Fruit fly (Drosophila melanogaster): ENCODE measurements around the gene CG12713.

The CG12713 gene

dm6 chr3L:15787406-15787805 lies 44.9 kb upstream of the CG12713 start (continued):
- TF ChIP-seq Hr78 (GFP tag; optimal IDR thresholded peaks at IDR 0.05): peak in 1 of 2 experiments; percentile 3
- no peak for TF ChIP-seq CG5953 (GFP tag; IDR thresholded peaks at IDR 0.05)
- no peak for TF ChIP-seq CG4617 (GFP tag; optimal IDR thresholded peaks at IDR 0.05; ENCODE audit: borderline replicate concordance)
- no peak for TF ChIP-seq Oaz (GFP tag; IDR thresholded peaks at IDR 0.05)
- TF ChIP-seq jing (GFP tag; optimal IDR thresholded peaks at IDR 0.05): no peak
- TF ChIP-seq BtbVII (GFP tag; optimal IDR thresholded peaks at IDR 0.05): no peak
- TF ChIP-seq sisA (GFP tag; IDR thresholded peaks at IDR 0.05): peak; percentile 21; the same call in 1 of the 2 replicates
- no peak for TF ChIP-seq CG33213 (GFP tag; optimal IDR thresholded peaks at IDR 0.05)
- no peak for TF ChIP-seq crol (GFP tag; IDR thresholded peaks at IDR 0.05)
- TF ChIP-seq CG4404 (GFP tag; IDR thresholded peaks at IDR 0.05): peak; percentile 44; the same call in 1 of the 2 replicates
- TF ChIP-seq pros (GFP tag; optimal IDR thresholded peaks at IDR 0.05): peak; percentile 59
- TF ChIP-seq oc (tag; optimal IDR thresholded peaks at IDR 0.05): no peak
- peak; percentile 79 for TF ChIP-seq CG14710 (tag; optimal IDR thresholded peaks at IDR 0.05)
- no peak for TF ChIP-seq peb (GFP tag; IDR thresholded peaks at IDR 0.05)
- TF ChIP-seq CG9437 (GFP tag; optimal IDR thresholded peaks at IDR 0.05): peak; percentile 44
- TF ChIP-seq pum (GFP tag; optimal IDR thresholded peaks at IDR 0.05): no peak
- TF ChIP-seq Nf-YB (GFP tag; optimal IDR thresholded peaks at IDR 0.05): peak; percentile 38
- no peak for TF ChIP-seq mirr (GFP tag; optimal IDR thresholded peaks at IDR 0.05)
- TF ChIP-seq Dad (GFP tag; optimal IDR thresholded peaks at IDR 0.05): no peak
- TF ChIP-seq sna (GFP tag; IDR thresholded peaks at IDR 0.05; ENCODE audit: partially characterized antibody): no peak
- TF ChIP-seq CG11504 (tag; optimal IDR thresholded peaks at IDR 0.05): peak; percentile 74
- TF ChIP-seq twi (tag; optimal IDR thresholded peaks at IDR 0.05): peak; percentile 29
- TF ChIP-seq Chrac-16 (GFP tag; optimal IDR thresholded peaks at IDR 0.05): peak; percentile 44
- TF ChIP-seq CG12942 (GFP tag; optimal IDR thresholded peaks at IDR 0.05): no peak
- peak; percentile 9 for TF ChIP-seq CG12104 (GFP tag; optimal IDR thresholded peaks at IDR 0.05)
- TF ChIP-seq ash1 (GFP tag; optimal IDR thresholded peaks at IDR 0.05): no peak
- TF ChIP-seq cas (GFP tag; IDR thresholded peaks at IDR 0.05): no peak
- TF ChIP-seq CG12299 (tag; optimal IDR thresholded peaks at IDR 0.05): peak; percentile 58
- TF ChIP-seq gro (GFP tag; optimal IDR thresholded peaks at IDR 0.05): no peak
- TF ChIP-seq CG11560 (tag; IDR thresholded peaks at IDR 0.05): no peak
- 0 out of 2 replicates have a peak, but pooled peaks have one; percentile 14 for TF ChIP-seq esg (GFP tag; conservative IDR thresholded peaks at IDR 0.05)
- peak; percentile 81 for TF ChIP-seq CG17361 (GFP tag; IDR thresholded peaks at IDR 0.05)
- no peak for TF ChIP-seq Mrtf (GFP tag; IDR thresholded peaks at IDR 0.05)
- peak; percentile 66 for TF ChIP-seq Sox102F (GFP tag; optimal IDR thresholded peaks at IDR 0.05)
- peak; percentile 26 for TF ChIP-seq CG5245 (GFP tag; optimal IDR thresholded peaks at IDR 0.05)
- TF ChIP-seq fd64A (GFP tag; optimal IDR thresholded peaks at IDR 0.05): no peak
- no peak for TF ChIP-seq sug (tag; optimal IDR thresholded peaks at IDR 0.05)
- TF ChIP-seq gce (GFP tag; IDR thresholded peaks at IDR 0.05): 0 out of 3 replicates have a peak, but pooled peaks have one; percentile 18
- TF ChIP-seq grau (tag; optimal IDR thresholded peaks at IDR 0.05): peak; percentile 72
- 0 out of 2 replicates have a peak, but pooled peaks have one; percentile 14 for TF ChIP-seq dimm (GFP tag; IDR thresholded peaks at IDR 0.05)
- TF ChIP-seq CG4424 (GFP tag; optimal IDR thresholded peaks at IDR 0.05): peak; percentile 60
- peak; percentile 61; the same call in 1 of the 2 replicates for TF ChIP-seq vvl (GFP tag; IDR thresholded peaks at IDR 0.05)
- TF ChIP-seq CG2202 (tag; optimal IDR thresholded peaks at IDR 0.05): peak; percentile 43
- peak; percentile 38; the same call in 1 of the 2 replicates for TF ChIP-seq HLH3B (GFP tag; IDR thresholded peaks at IDR 0.05)
- peak; percentile 31 for TF ChIP-seq CG6254 (GFP tag; optimal IDR thresholded peaks at IDR 0.05)
- TF ChIP-seq sima (GFP tag; optimal IDR thresholded peaks at IDR 0.05): no peak
- peak; percentile 23 for TF ChIP-seq CG6854 (GFP tag; optimal IDR thresholded peaks at IDR 0.05)
- TF ChIP-seq CG6654 (GFP tag; optimal IDR thresholded peaks at IDR 0.05): no peak
- peak; percentile 14 for TF ChIP-seq salm (tag; optimal IDR thresholded peaks at IDR 0.05)
- peak; percentile 34 for TF ChIP-seq ATbp (GFP tag; optimal IDR thresholded peaks at IDR 0.05)
- TF ChIP-seq CG11247 (GFP tag; IDR thresholded peaks at IDR 0.05): no peak

Measured in whole organism, embryonic.